Fruit fly (Drosophila melanogaster): Measurements from ENCODE around the gene RhoGDI.

DNA sequence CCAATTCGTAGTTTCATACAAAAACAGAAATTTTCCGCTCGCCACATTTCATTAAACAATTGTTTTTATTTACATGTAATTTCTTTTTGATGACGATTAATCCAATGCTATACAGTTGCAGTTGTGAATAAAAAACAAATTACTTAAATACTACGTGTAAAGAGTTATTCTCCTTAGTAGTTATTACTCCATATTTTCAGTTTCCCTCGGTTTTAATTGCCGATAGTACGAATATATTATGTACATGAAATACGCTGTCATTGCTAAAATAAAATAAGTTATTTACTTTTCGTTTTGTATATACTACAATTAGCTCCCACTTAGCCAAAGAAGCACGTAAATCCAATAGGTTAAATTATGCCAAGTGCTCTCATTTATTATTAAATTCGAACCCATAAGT is 25.1 kb downstream of the RhoGDI start, which contains the start of gene CG42655:
- no peak for TF ChIP-seq br (GFP tag; optimal IDR thresholded peaks at IDR 0.05)
- TF ChIP-seq Rel (GFP tag; optimal IDR thresholded peaks at IDR 0.05) = no peak
- no peak for TF ChIP-seq Rel (tag; optimal IDR thresholded peaks at IDR 0.05)
- TF ChIP-seq lola (GFP tag; optimal IDR thresholded peaks at IDR 0.05) = no peak
- TF ChIP-seq fru (GFP tag; optimal IDR thresholded peaks at IDR 0.05) = no peak
- no peak for TF ChIP-seq h (GFP tag; optimal IDR thresholded peaks at IDR 0.05)
- no peak for TF ChIP-seq Myc (optimal IDR thresholded peaks at IDR 0.05)
- TF ChIP-seq CG9705 (GFP tag; optimal IDR thresholded peaks at IDR 0.05) = no peak
- TF ChIP-seq psq (GFP tag; optimal IDR thresholded peaks at IDR 0.05) = no peak
- no peak for TF ChIP-seq dmrt93B (GFP tag; optimal IDR thresholded peaks at IDR 0.05)

Data from whole organism, wandering third instar larva.